Fruit fly (Drosophila melanogaster): ENCODE measurements around the gene Act88F.

Act88F gene

dm6 chr3R:15408131-15408731 is 31.5 kb upstream of the Act88F start, which contains the start of gene Atx2 (continued):
- peak; percentile 53 for TF ChIP-seq sqz (GFP tag; optimal IDR thresholded peaks at IDR 0.05)
- TF ChIP-seq ap (GFP tag; IDR thresholded peaks at IDR 0.05), result no peak
- TF ChIP-seq CG8478 (optimal IDR thresholded peaks at IDR 0.05), result peak; percentile 52
- peak; percentile 85 for TF ChIP-seq Med (GFP tag)
- TF ChIP-seq HLH54F (GFP tag; optimal IDR thresholded peaks at IDR 0.05), result peak; percentile 59
- TF ChIP-seq MESR4 (GFP tag; optimal IDR thresholded peaks at IDR 0.05), result peak; percentile 88
- TF ChIP-seq D (optimal IDR thresholded peaks at IDR 0.05), result no peak
- TF ChIP-seq D (GFP tag; optimal IDR thresholded peaks at IDR 0.05), result no peak
- TF ChIP-seq NK7.1 (GFP tag; optimal IDR thresholded peaks at IDR 0.05), result peak; percentile 1

DNA sequence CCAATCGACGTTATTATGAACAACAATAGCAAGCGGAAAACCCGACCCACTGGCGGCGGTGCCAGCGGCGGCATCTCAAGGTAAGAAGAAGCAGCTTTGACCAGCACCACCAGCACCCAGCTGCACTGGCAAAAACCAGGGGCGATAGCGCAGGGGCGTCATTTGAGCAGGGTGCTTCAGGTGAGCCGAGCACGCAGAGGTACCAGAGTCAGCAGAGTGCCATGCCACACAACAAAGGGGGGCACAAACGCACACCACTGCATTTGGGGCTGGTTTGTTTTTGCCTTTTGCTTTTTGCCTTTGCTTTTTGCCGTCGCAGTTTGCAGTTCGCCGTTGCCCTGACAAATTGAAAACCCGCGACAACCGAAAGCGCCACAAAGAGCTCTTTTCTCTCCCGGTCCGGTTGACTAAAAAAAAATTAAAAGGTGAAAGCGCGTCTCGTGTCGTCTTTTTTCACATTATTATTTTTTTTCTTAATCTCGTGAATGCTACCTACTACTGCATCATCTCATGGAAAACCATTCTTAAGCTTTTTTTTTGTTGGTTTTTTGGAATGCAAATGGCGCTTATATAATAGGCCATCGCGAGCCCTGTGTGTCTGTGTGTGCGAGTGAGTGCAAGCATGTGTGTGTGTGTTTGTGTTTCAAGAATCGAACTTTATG is 30.5 kb upstream of the Act88F start:
- TF ChIP-seq Sox102F (GFP tag; optimal IDR thresholded peaks at IDR 0.05) (peak; percentile 3), sisA (GFP tag; IDR thresholded peaks at IDR 0.05) (peak; percentile 41; the same call in 1 of the 2 replicates), sens-2 (GFP tag; IDR thresholded peaks at IDR 0.05) (no peak), ttk (GFP tag; IDR thresholded peaks at IDR 0.05) (peak; percentile 32; the same call in 1 of the 2 replicates), CG17385 (GFP tag; optimal IDR thresholded peaks at IDR 0.05) (peak; percentile 37), CG9876 (GFP tag; optimal IDR thresholded peaks at IDR 0.05) (no peak), Sin3A (optimal IDR thresholded peaks at IDR 0.05) (no peak), pb (GFP tag; optimal IDR thresholded peaks at IDR 0.05) (no peak), bowl (GFP tag; IDR thresholded peaks at IDR 0.05) (no peak), CG8281 (tag; optimal IDR thresholded peaks at IDR 0.05) (no peak), CG2712 (tag; optimal IDR thresholded peaks at IDR 0.05) (no peak), CG11398 (GFP tag; optimal IDR thresholded peaks at IDR 0.05) (no peak), B-H2 (GFP tag; optimal IDR thresholded peaks at IDR 0.05) (no peak), dysf (GFP tag; IDR thresholded peaks at IDR 0.05) (0 out of 3 replicates have a peak, but pooled peaks have one; percentile 24), CG8765 (GFP tag; IDR thresholded peaks at IDR 0.05) (no peak), CG10959 (GFP tag; IDR thresholded peaks at IDR 0.05) (no peak), MESR4 (GFP tag; optimal IDR thresholded peaks at IDR 0.05) (no peak), nom (GFP tag; optimal IDR thresholded peaks at IDR 0.05) (peak; percentile 17), twi (tag; optimal IDR thresholded peaks at IDR 0.05) (no peak), org-1 (GFP tag; optimal IDR thresholded peaks at IDR 0.05) (no peak), gfzf (GFP tag; optimal IDR thresholded peaks at IDR 0.05) (no peak), pros (GFP tag; optimal IDR thresholded peaks at IDR 0.05) (no peak), NfI (GFP tag; optimal IDR thresholded peaks at IDR 0.05) (no peak), corto (GFP tag; optimal IDR thresholded peaks at IDR 0.05) (peak; percentile 10), CG1603 (tag; optimal IDR thresholded peaks at IDR 0.05) (peak; percentile 9), Ada2b (GFP tag; IDR thresholded peaks at IDR 0.05) (no peak), Pdp1 (GFP tag; optimal IDR thresholded peaks at IDR 0.05) (peak in 1 of 2 experiments; percentile 93), Antp (GFP tag; optimal IDR thresholded peaks at IDR 0.05) (peak; percentile 12), NK7.1 (GFP tag; optimal IDR thresholded peaks at IDR 0.05) (no peak), zf30C (GFP tag; optimal IDR thresholded peaks at IDR 0.05) (peak; percentile 57), BEAF-32 (GFP tag; optimal IDR thresholded peaks at IDR 0.05) (no peak), CG13296 (GFP tag; optimal IDR thresholded peaks at IDR 0.05) (no peak), danr (GFP tag; IDR thresholded peaks at IDR 0.05) (no peak), sqz (GFP tag; optimal IDR thresholded peaks at IDR 0.05) (peak; percentile 68), prd (optimal IDR thresholded peaks at IDR 0.05) (no peak), prd (GFP tag; IDR thresholded peaks at IDR 0.05) (peak; percentile 23; the same call in 1 of the 3 replicates), CG4360 (GFP tag; IDR thresholded peaks at IDR 0.05) (no peak), Myb (GFP tag; optimal IDR thresholded peaks at IDR 0.05) (no peak), dpn (GFP tag; optimal IDR thresholded peaks at IDR 0.05) (peak in 1 of 2 experiments; percentile 18), CG18599 (GFP tag; optimal IDR thresholded peaks at IDR 0.05) (no peak), ranshi (GFP tag; IDR thresholded peaks at IDR 0.05) (no peak), Meics (GFP tag; optimal IDR thresholded peaks at IDR 0.05) (no peak)

All from whole organism, embryonic.